Worm (Caenorhabditis elegans) whole organism, L4 larva: Measurements from ENCODE around the gene prp-39.

ENCODE experiments used
- F44E2.7 ChIP-seq: fragments of 200-800 bp; sonication (Bioruptor generic); IDR thresholded peaks from 2 replicates; pipeline ENCODE4 v2.1.2; 2022; ENCODE audit warnings: missing genetic modification characterization, missing compliant biosample characterization
- aha-1 ChIP-seq: fragments of 150-350 bp; peaks from one replicate; lab custom pipeline; 2014; ENCODE audit warnings: missing biosample characterization, missing genetic modification characterization
- egl-27 ChIP-seq: sonication (generic microtip); optimal IDR thresholded peaks from 3 replicates; lab custom pipeline; 2017; ENCODE audit warnings: missing biosample characterization, missing genetic modification reagents, missing genetic modification characterization
- fkh-10 ChIP-seq: fragments of 150-350 bp; optimal IDR thresholded peaks from 2 replicates; lab custom pipeline; 2014; ENCODE audit warnings: missing biosample characterization, missing genetic modification reagents, missing genetic modification characterization
- lsy-2 ChIP-seq, 2 experiments: fragments of 150-350 bp in 1 of 2; sonication (generic microtip) in 1 of 2; optimal IDR thresholded peaks; 2 replicates each; lab custom pipeline; 2014 to 2017; ENCODE audit warnings: missing biosample characterization in 2 of 2, missing genetic modification characterization in 2 of 2
- mep-1 ChIP-seq: fragments of 150-350 bp; sonication (generic microtip); optimal IDR thresholded peaks from 3 replicates; lab custom pipeline; 2014; ENCODE audit warnings: missing biosample characterization, missing genetic modification characterization
- mxl-2 ChIP-seq: fragments of 200-800 bp; sonication (Bioruptor generic); conservative IDR thresholded peaks from 2 replicates; pipeline ENCODE4 v1.3.6; 2022; ENCODE audit warnings: missing genetic modification reagents, missing genetic modification characterization, missing compliant biosample characterization
- mxl-3 ChIP-seq: fragments of 200-800 bp; sonication (Bioruptor generic); optimal IDR thresholded peaks from 2 replicates; lab custom pipeline; 2018; ENCODE audit warnings: mild to moderate bottlenecking, missing genetic modification characterization, missing compliant biosample characterization
- nhr-237 ChIP-seq: sonication (generic microtip); optimal IDR thresholded peaks from 2 replicates; lab custom pipeline; 2017; ENCODE audit warnings: missing biosample characterization, missing genetic modification characterization
- nhr-6 ChIP-seq: fragments of 150-350 bp; optimal IDR thresholded peaks from 2 replicates; lab custom pipeline; 2014; ENCODE audit warnings: missing biosample characterization, missing genetic modification characterization
- nhr-76 ChIP-seq: fragments of 150-350 bp; optimal IDR thresholded peaks from 2 replicates; lab custom pipeline; 2014; ENCODE audit warnings: missing biosample characterization, missing genetic modification characterization
- spr-3 ChIP-seq: fragments of 200-800 bp; sonication (Bioruptor generic); optimal IDR thresholded peaks from 2 replicates; lab custom pipeline; 2018; ENCODE audit warnings: mild to moderate bottlenecking, missing genetic modification characterization, missing compliant biosample characterization
- unc-130 ChIP-seq: sonication (generic microtip); optimal IDR thresholded peaks from 2 replicates; lab custom pipeline; 2016; ENCODE audit warnings: missing genetic modification reagents, missing genetic modification characterization, missing compliant biosample characterization
- ztf-11 ChIP-seq: fragments of 150-350 bp; optimal IDR thresholded peaks from 2 replicates; lab custom pipeline; 2014; ENCODE audit warnings: missing biosample characterization, missing genetic modification characterization

DNA sequence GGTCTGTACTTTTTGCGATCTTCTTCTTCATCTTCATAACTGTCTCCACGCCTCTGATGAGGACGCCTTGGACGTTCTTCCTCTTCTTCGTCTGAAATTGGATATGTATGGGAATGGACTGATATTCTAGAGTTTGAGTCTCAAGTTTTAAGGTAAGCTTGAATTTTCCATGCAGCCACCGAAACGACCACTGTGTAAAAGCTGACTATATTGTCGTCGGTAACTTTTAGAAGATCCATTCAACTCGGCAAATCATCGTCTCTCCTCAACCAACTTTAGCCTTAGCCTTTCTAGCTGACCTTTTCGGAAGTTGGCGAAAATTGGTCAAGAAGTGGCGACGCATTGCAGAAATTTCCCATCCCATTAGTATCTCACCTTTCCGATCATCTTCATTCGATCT lies 42.0 kb upstream of the prp-39 start:
- TF ChIP-seq mxl-2 (GFP tag; lab: Robert Waterston, UW) (no peak), egl-27 (tag; lab: Kevin White, UChicago) (no peak), ztf-11 (tag; lab: Kevin White, UChicago) (no peak), aha-1 (tag; lab: Kevin White, UChicago) (no peak), lsy-2 (tag; optimal IDR thresholded peaks at IDR 0.05; lab: Kevin White, UChicago) (no peak), nhr-6 (tag; lab: Kevin White, UChicago) (no peak), spr-3 (no peak), F44E2.7 (GFP tag; lab: Robert Waterston, UW) (no peak), mxl-3 (GFP tag; lab: Kevin White, UChicago) (no peak), mep-1 (no peak), nhr-237 (tag; lab: Kevin White, UChicago) (no peak), nhr-76 (tag; lab: Kevin White, UChicago) (no peak), unc-130 (GFP tag; lab: Kevin White, UChicago) (no peak), fkh-10 (GFP tag; lab: Kevin White, UChicago) (no peak)
